Fruit fly (Drosophila melanogaster) whole organism, adult: ENCODE data around the gene CG7069.

Source experiments
- CG11617 ChIP-seq: fragments of 200-800 bp; sonication (Bioruptor generic); optimal IDR thresholded peaks from 2 replicates; lab custom pipeline; 2017; ENCODE audit warnings: mild to moderate bottlenecking, missing biosample characterization, missing genetic modification reagents, missing genetic modification characterization
- CG1620 ChIP-seq: fragments of 200-800 bp; sonication (Bioruptor generic); optimal IDR thresholded peaks from 2 replicates; lab custom pipeline; 2016; ENCODE audit warnings: missing biosample characterization, missing genetic modification characterization
- CG7045 ChIP-seq: fragments of 200-800 bp; sonication (Bioruptor generic); optimal IDR thresholded peaks from 2 replicates; lab custom pipeline; 2017; ENCODE audit warnings: missing biosample characterization, mild to moderate bottlenecking, missing genetic modification characterization
- CG7101 ChIP-seq: fragments of 200-800 bp; sonication (Bioruptor generic); optimal IDR thresholded peaks from 2 replicates; lab custom pipeline; 2018; ENCODE audit warnings: missing biosample characterization, mild to moderate bottlenecking, missing genetic modification characterization, moderate library complexity
- cic ChIP-seq: fragments of 200-800 bp; sonication (Bioruptor generic); optimal IDR thresholded peaks from 2 replicates; lab custom pipeline; 2017; ENCODE audit warnings: missing biosample characterization, mild to moderate bottlenecking, missing genetic modification characterization, moderate library complexity
- cnc ChIP-seq, 2 experiments: fragments of >200 bp; optimal IDR thresholded peaks; 2 replicates each; lab custom pipeline; 2017

DNA sequence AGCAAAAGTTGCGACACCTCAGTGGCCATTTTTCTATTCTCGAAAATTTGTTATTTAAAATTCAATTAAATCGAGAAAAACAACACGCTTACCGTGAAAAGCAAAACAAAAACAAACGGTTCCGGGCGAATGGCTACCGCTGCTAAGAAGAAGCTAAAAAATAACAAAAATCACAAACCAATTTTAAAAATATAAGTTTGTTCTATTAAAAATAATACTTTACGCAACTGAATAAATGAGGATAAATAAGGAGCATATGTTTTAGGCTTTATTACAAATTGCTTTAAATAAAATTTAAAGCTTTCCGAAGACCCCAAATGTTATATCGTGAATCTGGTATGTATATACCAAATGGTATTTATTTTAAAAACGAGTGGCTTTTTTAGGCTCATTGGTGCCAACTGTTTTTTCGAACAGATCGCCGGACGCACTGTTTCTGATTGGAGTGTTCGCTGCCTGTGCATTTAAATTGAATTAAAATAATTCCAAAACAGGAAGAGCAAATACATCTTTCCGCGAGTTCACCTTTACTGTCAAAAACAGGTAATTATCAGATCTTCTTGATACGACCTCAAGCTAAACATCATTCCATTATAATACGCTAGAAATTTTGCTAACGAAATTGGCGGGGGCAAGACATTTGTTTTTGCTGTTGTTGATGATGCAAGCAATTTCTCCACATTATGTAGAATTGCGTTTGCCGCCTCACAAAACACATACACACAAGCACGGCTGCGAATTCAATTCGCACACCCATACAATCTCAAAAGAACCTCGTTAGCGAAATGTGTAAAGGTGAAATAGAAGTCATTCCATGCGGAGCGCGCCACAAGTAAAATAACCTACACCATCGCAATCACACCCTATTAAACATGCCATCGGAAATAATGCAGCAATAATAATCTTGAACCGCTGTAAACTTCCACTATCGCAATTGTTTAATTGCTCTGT is 5.2 kb upstream of the CG7069 start, which contains the start of the genes Polr3F and PyK:
- no peak for TF ChIP-seq CG7045 (GFP tag; lab: Kevin White, UChicago)
- TF ChIP-seq cnc (optimal IDR thresholded peaks at IDR 0.05; lab: Kevin White, UChicago): no peak
- peak; percentile 48 for TF ChIP-seq CG7101 (tag; lab: Kevin White, UChicago)
- no peak for TF ChIP-seq cic (GFP tag; lab: Kevin White, UChicago)
- TF ChIP-seq CG1620: peak; percentile 39
- TF ChIP-seq CG11617 (GFP tag; lab: Kevin White, UChicago): peak; percentile 35
